Worm (Caenorhabditis elegans) whole organism, L4 larva: Measurements from ENCODE around the gene glb-11.

Experiments used
- daf-12 ChIP-seq: fragments of 150-350 bp; optimal IDR thresholded peaks from 2 replicates; lab custom pipeline; 2014; ENCODE audit warnings: missing biosample characterization, missing genetic modification reagents, missing genetic modification characterization
- fos-1 ChIP-seq: fragments of 150-350 bp; optimal IDR thresholded peaks from 2 replicates; lab custom pipeline; 2014; ENCODE audit warnings: missing biosample characterization, missing genetic modification characterization
- hlh-30 ChIP-seq: sonication (generic microtip); optimal IDR thresholded peaks from 2 replicates; lab custom pipeline; 2017; ENCODE audit warnings: antibody characterized with exemption, mild to moderate bottlenecking, missing genetic modification characterization, missing compliant biosample characterization; ENCODE audit not compliant: insufficient read depth
- pha-4 ChIP-seq, 2 experiments: fragments of 150-350 bp in 1 of 2; fragments of 200-800 bp in 1 of 2; sonication (Bioruptor generic) in 1 of 2; IDR thresholded peaks in 1 of 2; optimal IDR thresholded peaks in 1 of 2; 2 replicates each; pipeline versions ENCODE4 v1.3.6 to Lab custom; 2014 to 2022; ENCODE audit warnings: missing genetic modification characterization in 2 of 2, missing genetic modification reagents in 2 of 2, missing biosample characterization in 1 of 2, missing compliant biosample characterization in 1 of 2
- rbr-2 ChIP-seq: sonication (generic microtip); optimal IDR thresholded peaks from 2 replicates; lab custom pipeline; 2016; ENCODE audit warnings: missing genotype, missing genetic modification characterization, missing compliant biosample characterization

- TF ChIP-seq daf-12 (no peak), hlh-30 (tag; lab: Kevin White, UChicago) (no peak), rbr-2 (tag; lab: Kevin White, UChicago) (no peak), fos-1 (tag; lab: Kevin White, UChicago) (no peak), pha-4 (GFP tag; IDR thresholded peaks at IDR 0.05; lab: Robert Waterston, UW) (no peak), pha-4 (tag; optimal IDR thresholded peaks at IDR 0.05; lab: Kevin White, UChicago) (no peak)
Measured at ce11 chrIII:3972687-3973086, 19.3 kb downstream of the glb-11 start, which contains the start of gene R10E9.4.
